Worm (Caenorhabditis elegans): ENCODE data around the gene lact-7.

The lact-7 gene

DNA sequence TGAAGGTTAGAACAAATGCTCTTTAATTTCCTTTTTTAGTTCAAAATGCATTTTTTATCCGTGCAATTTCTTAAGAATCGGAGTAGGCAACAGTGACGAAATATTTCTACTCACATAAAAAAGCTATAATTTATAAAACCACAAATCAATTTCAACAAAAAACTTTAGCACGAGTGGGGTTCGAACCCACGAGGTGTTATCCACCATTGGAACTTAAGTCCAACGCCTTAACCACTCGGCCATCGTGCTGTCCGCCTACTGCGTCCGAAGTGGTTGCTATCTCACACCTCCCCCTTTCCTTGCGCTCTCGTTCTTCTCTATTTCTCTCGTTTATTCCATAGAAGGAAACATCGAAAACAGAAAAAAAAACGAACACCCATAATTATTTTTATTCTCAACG lies 1.2 kb upstream of the lact-7 start (continued):
- TF ChIP-seq sdz-38 (tag; optimal IDR thresholded peaks at IDR 0.05) (no peak), athp-1 (tag; optimal IDR thresholded peaks at IDR 0.05) (peak; percentile 52), aptf-2 (GFP tag; conservative IDR thresholded peaks at IDR 0.05) (peak; percentile 67), rec-8 (tag; optimal IDR thresholded peaks at IDR 0.05) (peak; percentile 85 to 92), mel-28 (tag; optimal IDR thresholded peaks at IDR 0.05; ENCODE audit: borderline replicate concordance) (no peak), chd-7 (tag; optimal IDR thresholded peaks at IDR 0.05) (peak; percentile 81), B0261.1 (tag; optimal IDR thresholded peaks at IDR 0.05) (peak; percentile 97), F23B12.7 (tag; optimal IDR thresholded peaks at IDR 0.05; ENCODE audit: insufficient read depth) (peak; percentile 90), Y53G8AR.9 (GFP tag; conservative IDR thresholded peaks at IDR 0.05) (no peak; the same call in 1 of the 2 replicates), snpc-1.3 (tag; optimal IDR thresholded peaks at IDR 0.05; ENCODE audit: insufficient read depth) (no peak), rcor-1 (GFP tag; IDR thresholded peaks at IDR 0.05) (peak; percentile 87), nhr-90 (tag; optimal IDR thresholded peaks at IDR 0.05) (peak; percentile 90), cebp-1 (GFP tag; IDR thresholded peaks at IDR 0.05) (peak; percentile 53; the same call in 1 of the 2 replicates), cebp-1 (tag; optimal IDR thresholded peaks at IDR 0.05) (no peak), hmg-1.2 (GFP tag; IDR thresholded peaks at IDR 0.05) (peak; percentile 80), snpc-1.1 (tag; optimal IDR thresholded peaks at IDR 0.05; ENCODE audit: insufficient read depth) (peak; percentile 36), lir-1 (GFP tag; conservative IDR thresholded peaks at IDR 0.05) (no peak), hsf-1 (GFP tag; IDR thresholded peaks at IDR 0.05) (0 out of 2 replicates have a peak, but pooled peaks have one; percentile 54), F49E8.2 (tag; optimal IDR thresholded peaks at IDR 0.05; ENCODE audit: insufficient read depth) (peak; percentile 10), hmg-20 (GFP tag; IDR thresholded peaks at IDR 0.05) (peak; percentile 67; the same call in 1 of the 2 replicates), repo-1 (tag; optimal IDR thresholded peaks at IDR 0.05) (peak; percentile 56), T26A5.8 (tag; optimal IDR thresholded peaks at IDR 0.05) (peak; percentile 71), nhr-80 (tag; optimal IDR thresholded peaks at IDR 0.05) (no peak), bed-2 (GFP tag; IDR thresholded peaks at IDR 0.05) (peak; percentile 58; the same call in 1 of the 2 replicates), Y67H2A.10 (GFP tag; conservative IDR thresholded peaks at IDR 0.05) (no peak), nfya-2 (GFP tag; IDR thresholded peaks at IDR 0.05) (0 out of 2 replicates have a peak, but pooled peaks have one; percentile 70), let-526 (GFP tag; IDR thresholded peaks at IDR 0.05) (peak; percentile 61; the same call in 1 of the 2 replicates), B0336.3 (GFP tag; IDR thresholded peaks at IDR 0.05) (no peak), F57A8.1 (GFP tag; optimal IDR thresholded peaks at IDR 0.05) (peak; percentile 52), Y53F4B.3 (GFP tag; IDR thresholded peaks at IDR 0.05) (peak; percentile 73)

DNA sequence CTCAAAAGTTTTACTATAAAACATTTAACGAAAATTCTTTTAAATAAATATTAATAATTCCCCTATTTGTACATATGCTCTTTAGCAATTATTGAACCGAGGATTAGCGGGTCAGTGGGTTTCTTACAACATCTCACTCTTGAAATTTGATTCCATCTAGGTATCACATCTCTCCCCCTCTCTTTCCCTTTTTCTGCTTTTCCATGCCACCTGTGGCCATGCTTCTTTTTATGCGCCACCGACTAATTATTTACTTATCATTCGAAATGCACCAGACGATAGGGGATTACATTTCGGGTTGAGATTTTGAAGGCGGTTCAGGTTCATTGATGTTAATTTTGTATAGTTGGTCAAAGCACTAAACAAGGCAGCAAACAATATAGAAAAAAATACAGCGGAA lies 7.0 kb downstream of the lact-7 start:
- TF ChIP-seq atf-7 (tag; optimal IDR thresholded peaks at IDR 0.05) (no peak), K12H6.12 (tag; optimal IDR thresholded peaks at IDR 0.05) (no peak), madf-8 (GFP tag; conservative IDR thresholded peaks at IDR 0.05) (no peak), nfya-2 (GFP tag; IDR thresholded peaks at IDR 0.05) (no peak), gei-17 (GFP tag; optimal IDR thresholded peaks at IDR 0.05) (no peak), tbp1 (GFP tag; optimal IDR thresholded peaks at IDR 0.05) (no peak), F23B12.7 (tag; optimal IDR thresholded peaks at IDR 0.05; ENCODE audit: insufficient read depth) (no peak)

ce11 chrX:11766432-11766831 lies 7.5 kb downstream of the lact-7 start:
- 0 out of 2 replicates have a peak, but pooled peaks have one; percentile 7 for TF ChIP-seq egrh-3 (GFP tag; IDR thresholded peaks at IDR 0.05)
- TF ChIP-seq dpl-1 (GFP tag; optimal IDR thresholded peaks at IDR 0.05): no peak
